Worm (Caenorhabditis elegans) whole organism, midembryonic: ENCODE results near the gene nhl-3.

Source experiments
- ref-1 ChIP-seq: fragments of 200-800 bp; sonication (Bioruptor generic); conservative IDR thresholded peaks from 2 replicates; pipeline ENCODE4 v1.3.6; 2022; ENCODE audit warnings: missing genetic modification reagents, missing genetic modification characterization, missing compliant biosample characterization
- ztf-23 ChIP-seq: fragments of 200-800 bp; sonication (Bioruptor generic); IDR thresholded peaks from 2 replicates; pipeline ENCODE4 v1.3.6; 2022; ENCODE audit warnings: missing genetic modification reagents, missing genetic modification characterization, missing compliant biosample characterization

ce11 chrII:577632-578031 is 24.3 kb downstream of the nhl-3 start, which contains the start of gene W08F4.7:
- TF ChIP-seq ztf-23 (GFP tag; lab: Robert Waterston, UW) (no peak), ref-1 (GFP tag; lab: Robert Waterston, UW) (no peak)
